Fruit fly (Drosophila melanogaster) whole organism, embryonic: ENCODE results near the gene VhaM9.7-d.

Source experiments
- Aef1 ChIP-seq: fragments of 200-800 bp; sonication (Bioruptor generic); IDR thresholded peaks from 3 replicates; pipeline ENCODE4 v1.3.6; 2022; ENCODE audit warnings: missing biosample characterization, missing genetic modification characterization
- CG10979 ChIP-seq: fragments of 200-800 bp; sonication (Bioruptor generic); optimal IDR thresholded peaks from 2 replicates; lab custom pipeline; 2018; ENCODE audit warnings: missing biosample characterization, mild to moderate bottlenecking, missing genetic modification characterization, moderate library complexity
- CG11504 ChIP-seq: fragments of 200-800 bp; sonication (Bioruptor generic); optimal IDR thresholded peaks from 3 replicates; lab custom pipeline; 2019; ENCODE audit warnings: missing biosample characterization, mild to moderate bottlenecking, missing genetic modification characterization, moderate library complexity
- CG11723 ChIP-seq: fragments of 200-800 bp; sonication (Bioruptor generic); optimal IDR thresholded peaks from 2 replicates; lab custom pipeline; 2017; ENCODE audit warnings: missing biosample characterization, mild to moderate bottlenecking, missing genetic modification characterization
- CG13624 ChIP-seq: fragments of 200-800 bp; sonication (Bioruptor generic); optimal IDR thresholded peaks from 2 replicates; lab custom pipeline; 2016; ENCODE audit warnings: missing biosample characterization, missing genetic modification characterization
- CG13775 ChIP-seq: fragments of 200-800 bp; sonication (Bioruptor generic); optimal IDR thresholded peaks from 3 replicates; lab custom pipeline; 2017; ENCODE audit warnings: missing biosample characterization, mild to moderate bottlenecking, missing genetic modification characterization
- CG15696 ChIP-seq: fragments of 200-800 bp; sonication (Bioruptor generic); optimal IDR thresholded peaks from 2 replicates; lab custom pipeline; 2019; ENCODE audit warnings: missing biosample characterization, mild to moderate bottlenecking, missing genetic modification characterization, moderate library complexity
- CG16779 ChIP-seq: fragments of 200-800 bp; sonication (Bioruptor generic); IDR thresholded peaks from 2 replicates; pipeline ENCODE4 v1.3.6; 2022; ENCODE audit warnings: missing biosample characterization, missing genetic modification characterization
- CG16813 ChIP-seq: fragments of 200-800 bp; sonication (Bioruptor generic); IDR thresholded peaks from 3 replicates; pipeline ENCODE4 v1.3.6; 2022; ENCODE audit warnings: missing biosample characterization, missing genetic modification characterization; ENCODE audit not compliant: partially characterized antibody
- CG16863 ChIP-seq: fragments of 200-800 bp; sonication (Bioruptor generic); optimal IDR thresholded peaks from 3 replicates; lab custom pipeline; 2016; ENCODE audit warnings: missing biosample characterization, missing genetic modification characterization
- CG18011 ChIP-seq: fragments of 200-800 bp; sonication (Bioruptor generic); optimal IDR thresholded peaks from 2 replicates; lab custom pipeline; 2017; ENCODE audit warnings: missing biosample characterization, missing genetic modification characterization, mild to moderate bottlenecking, moderate library complexity, missing genotype
- CG18476 ChIP-seq: fragments of 200-800 bp; sonication (Bioruptor generic); optimal IDR thresholded peaks from 2 replicates; lab custom pipeline; 2016; ENCODE audit warnings: missing biosample characterization, mild to moderate bottlenecking, missing genetic modification characterization
- CG2202 ChIP-seq: fragments of 200-800 bp; sonication (Bioruptor generic); optimal IDR thresholded peaks from 2 replicates; lab custom pipeline; 2018; ENCODE audit warnings: missing biosample characterization, mild to moderate bottlenecking, missing genetic modification characterization
- CG31388 ChIP-seq: fragments of 200-800 bp; sonication (Bioruptor generic); optimal IDR thresholded peaks from 2 replicates; lab custom pipeline; 2016; ENCODE audit warnings: missing biosample characterization, missing genetic modification characterization
- CG3995 ChIP-seq: fragments of 200-800 bp; sonication (Bioruptor generic); optimal IDR thresholded peaks from 3 replicates; lab custom pipeline; 2016; ENCODE audit warnings: missing biosample characterization, missing genetic modification characterization
- CG6813 ChIP-seq: fragments of 200-800 bp; sonication (Bioruptor generic); optimal IDR thresholded peaks from 2 replicates; lab custom pipeline; 2017; ENCODE audit warnings: missing biosample characterization, missing genetic modification characterization, mild to moderate bottlenecking, moderate library complexity, missing genetic modification reagents
- CG7556 ChIP-seq: fragments of 200-800 bp; sonication (Bioruptor generic); optimal IDR thresholded peaks from 2 replicates; lab custom pipeline; 2017; ENCODE audit warnings: missing biosample characterization, mild to moderate bottlenecking, missing genetic modification characterization
- CG7745 ChIP-seq: fragments of 200-800 bp; sonication (Bioruptor generic); optimal IDR thresholded peaks from 2 replicates; lab custom pipeline; 2018; ENCODE audit warnings: missing biosample characterization, mild to moderate bottlenecking, missing genetic modification characterization, moderate library complexity
- CG8089 ChIP-seq: fragments of 200-800 bp; sonication (Bioruptor generic); optimal IDR thresholded peaks from 3 replicates; lab custom pipeline; 2016; ENCODE audit warnings: missing biosample characterization, missing genetic modification characterization
- CG9727 ChIP-seq: fragments of 200-800 bp; sonication (Bioruptor generic); optimal IDR thresholded peaks from 3 replicates; lab custom pipeline; 2017; ENCODE audit warnings: missing biosample characterization, mild to moderate bottlenecking, missing genetic modification characterization
- CHES-1-like ChIP-seq: fragments of 200-800 bp; sonication (Bioruptor generic); optimal IDR thresholded peaks from 2 replicates; lab custom pipeline; 2016; ENCODE audit warnings: missing biosample characterization, missing genetic modification characterization
- D19A ChIP-seq: fragments of 200-800 bp; optimal IDR thresholded peaks from 3 replicates; lab custom pipeline; 2019; ENCODE audit warnings: missing biosample characterization, mild to moderate bottlenecking, missing genetic modification characterization, moderate library complexity
- Drgx ChIP-seq: fragments of 200-800 bp; sonication (Bioruptor generic); IDR thresholded peaks from 2 replicates; pipeline ENCODE4 v1.3.6; 2022; ENCODE audit warnings: missing biosample characterization, missing genetic modification characterization
- Gug ChIP-seq: fragments of 200-800 bp; sonication (Bioruptor generic); IDR thresholded peaks from 4 replicates; pipeline ENCODE4 v1.3.6; 2022; ENCODE audit warnings: missing biosample characterization, missing genetic modification characterization
- H2.0 ChIP-seq: fragments of 200-800 bp; sonication (Bioruptor generic); IDR thresholded peaks from 2 replicates; pipeline ENCODE4 v1.3.6; 2022; ENCODE audit warnings: missing biosample characterization, missing genetic modification characterization
- Hmx ChIP-seq: fragments of 200-800 bp; sonication (Bioruptor generic); optimal IDR thresholded peaks from 2 replicates; lab custom pipeline; 2016; ENCODE audit warnings: missing biosample characterization, missing genetic modification characterization
- Jarid2 ChIP-seq: fragments of 200-800 bp; sonication (Bioruptor generic); optimal IDR thresholded peaks from 3 replicates; lab custom pipeline; 2017; ENCODE audit warnings: mild to moderate bottlenecking, missing biosample characterization, missing genetic modification reagents, missing genetic modification characterization
- PHDP ChIP-seq: fragments of 200-800 bp; sonication (Bioruptor generic); optimal IDR thresholded peaks from 3 replicates; lab custom pipeline; 2018; ENCODE audit warnings: missing biosample characterization, mild to moderate bottlenecking, missing genetic modification characterization, moderate library complexity
- Ptx1 ChIP-seq: fragments of 200-800 bp; sonication (Bioruptor generic); IDR thresholded peaks from 2 replicates; pipeline ENCODE4 v1.3.6; 2022; ENCODE audit warnings: missing biosample characterization, missing genetic modification characterization
- Six4 ChIP-seq: fragments of 200-800 bp; sonication (Bioruptor generic); optimal IDR thresholded peaks from 2 replicates; lab custom pipeline; 2016; ENCODE audit warnings: missing biosample characterization, missing genetic modification characterization
- Taf1 ChIP-seq: fragments of 200-800 bp; sonication (Bioruptor generic); IDR thresholded peaks from 2 replicates; pipeline ENCODE4 v1.3.6; 2022; ENCODE audit warnings: missing biosample characterization, missing genetic modification characterization
- Trl ChIP-seq, 3 experiments: fragments of >200 bp in 2 of 3; fragments of 200-800 bp in 1 of 3; sonication (Bioruptor generic) in 1 of 3; optimal IDR thresholded peaks; 2 replicates in 1 of 3; 3 replicates in 2 of 3; lab custom pipeline; 2016 to 2017; ENCODE audit warnings: missing biosample characterization in 1 of 3, missing genetic modification characterization in 1 of 3
- amos ChIP-seq: fragments of 200-800 bp; sonication (Bioruptor generic); IDR thresholded peaks from 2 replicates; pipeline ENCODE4 v1.3.6; 2022; ENCODE audit warnings: missing biosample characterization, missing genetic modification characterization; ENCODE audit not compliant: partially characterized antibody
- bigmax ChIP-seq: fragments of 200-800 bp; sonication (Bioruptor generic); optimal IDR thresholded peaks from 2 replicates; lab custom pipeline; 2018; ENCODE audit warnings: missing biosample characterization, mild to moderate bottlenecking, missing genetic modification characterization
- cas ChIP-seq: fragments of 200-800 bp; sonication (Bioruptor generic); IDR thresholded peaks from 2 replicates; pipeline ENCODE4 v1.3.6; 2022; ENCODE audit warnings: missing biosample characterization, missing genetic modification characterization
- cwo ChIP-seq: fragments of 200-800 bp; sonication (Bioruptor generic); optimal IDR thresholded peaks from 3 replicates; lab custom pipeline; 2017; ENCODE audit warnings: missing biosample characterization, missing genetic modification characterization, mild to moderate bottlenecking, moderate library complexity, missing genetic modification reagents
- da ChIP-seq: fragments of 200-800 bp; sonication (Bioruptor generic); optimal IDR thresholded peaks from 2 replicates; lab custom pipeline; 2016; ENCODE audit warnings: missing biosample characterization, missing genetic modification characterization
- emc ChIP-seq: fragments of 200-800 bp; sonication (Bioruptor generic); optimal IDR thresholded peaks from 2 replicates; lab custom pipeline; 2016; ENCODE audit warnings: missing biosample characterization, missing genetic modification characterization
- ems ChIP-seq: fragments of 200-800 bp; sonication (Bioruptor generic); optimal IDR thresholded peaks from 3 replicates; lab custom pipeline; 2016; ENCODE audit warnings: missing biosample characterization, missing genetic modification characterization
- grn ChIP-seq: fragments of 200-800 bp; sonication (Bioruptor generic); optimal IDR thresholded peaks from 3 replicates; lab custom pipeline; 2017; ENCODE audit warnings: missing biosample characterization, missing genetic modification characterization
- ken ChIP-seq: fragments of 200-800 bp; sonication (Bioruptor generic); IDR thresholded peaks from 3 replicates; pipeline ENCODE4 v1.3.6; 2022; ENCODE audit warnings: missing biosample characterization, missing genetic modification characterization
- nau ChIP-seq: fragments of 200-800 bp; sonication (Bioruptor generic); optimal IDR thresholded peaks from 3 replicates; lab custom pipeline; 2017; ENCODE audit warnings: missing biosample characterization, mild to moderate bottlenecking, missing genetic modification characterization, missing genetic modification reagents
- pita ChIP-seq: fragments of 200-800 bp; sonication (Bioruptor generic); optimal IDR thresholded peaks from 2 replicates; lab custom pipeline; 2017; ENCODE audit warnings: missing biosample characterization, mild to moderate bottlenecking, missing genetic modification characterization
- sna ChIP-seq: fragments of 200-800 bp; sonication (Bioruptor generic); IDR thresholded peaks from 2 replicates; pipeline ENCODE4 v1.3.6; 2022; ENCODE audit warnings: missing biosample characterization, missing genetic modification characterization; ENCODE audit not compliant: partially characterized antibody
- tna ChIP-seq: fragments of 200-800 bp; sonication (Bioruptor generic); IDR thresholded peaks from 2 replicates; pipeline ENCODE4 v1.3.6; 2022; ENCODE audit warnings: missing biosample characterization, missing genetic modification characterization; ENCODE audit not compliant: partially characterized antibody
- unc-4 ChIP-seq: fragments of 200-800 bp; sonication (Bioruptor generic); IDR thresholded peaks from 2 replicates; pipeline ENCODE4 v1.3.6; 2022; ENCODE audit warnings: missing biosample characterization, missing genetic modification characterization; ENCODE audit not compliant: partially characterized antibody
- zen ChIP-seq: fragments of 200-800 bp; sonication (Bioruptor generic); optimal IDR thresholded peaks from 3 replicates; lab custom pipeline; 2018; ENCODE audit warnings: missing biosample characterization, mild to moderate bottlenecking, missing genetic modification characterization, moderate library complexity

Gene VhaM9.7-d

DNA sequence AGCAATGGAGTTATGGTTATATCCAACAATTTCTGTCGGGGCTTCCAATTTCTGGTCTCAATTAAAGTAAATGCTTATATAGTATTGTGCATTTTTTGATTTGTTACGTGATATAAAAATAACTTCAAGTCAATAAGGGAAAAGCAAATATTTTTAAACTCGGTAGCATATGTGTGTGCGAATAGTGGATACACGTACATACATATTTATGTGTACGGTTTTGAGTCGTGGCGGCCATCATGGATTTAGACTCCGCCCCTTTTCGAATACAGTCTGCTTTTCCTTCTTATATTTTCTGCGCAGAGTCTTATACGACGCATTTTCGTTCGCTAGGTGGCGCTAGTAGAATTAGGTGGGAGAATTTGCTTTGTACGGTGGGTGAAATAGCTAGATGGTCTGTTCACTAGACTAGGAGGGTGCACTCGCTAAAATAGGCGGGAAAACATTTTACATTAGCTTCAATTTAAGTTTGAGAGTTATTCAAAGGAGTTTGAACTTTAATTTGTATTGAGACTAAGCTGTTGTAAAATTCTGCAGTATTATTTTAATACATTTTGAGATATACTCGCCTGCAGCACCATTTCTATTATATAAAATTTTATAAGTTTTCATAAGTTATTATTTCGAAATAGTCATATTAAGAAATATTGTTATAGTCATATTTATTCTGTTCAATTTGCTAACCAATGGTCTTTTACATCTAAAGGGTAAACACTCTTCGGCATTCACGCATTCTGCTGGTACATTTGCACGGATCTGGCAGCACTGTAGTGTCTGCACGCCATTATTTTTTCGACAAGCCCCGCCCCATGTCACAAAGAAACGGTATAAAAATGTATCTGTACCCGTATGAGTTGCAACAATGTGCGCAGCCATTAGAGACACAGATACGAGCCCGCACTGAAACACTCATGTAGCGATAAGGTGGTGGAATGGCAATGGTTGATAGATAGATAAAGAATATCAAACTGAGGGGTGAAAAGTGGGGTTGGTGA is 5.3 kb upstream of the VhaM9.7-d start (continued):
- no peak for TF ChIP-seq cas
- peak; percentile 83 for TF ChIP-seq CG11504 (tag; lab: Kevin White, UChicago)
- TF ChIP-seq grn (GFP tag; lab: Kevin White, UChicago) = peak; percentile 67
- peak; percentile 31 for TF ChIP-seq CG2202 (tag; lab: Kevin White, UChicago)
- TF ChIP-seq Hmx (GFP tag; lab: Kevin White, UChicago) = no peak
- no peak for TF ChIP-seq CG16779 (GFP tag; lab: Robert Waterston, UW)
- no peak for TF ChIP-seq CG3995 (GFP tag; lab: Kevin White, UChicago)
- peak; percentile 32; the same call in 1 of the 3 replicates for TF ChIP-seq Aef1 (GFP tag; lab: Robert Waterston, UW)
- peak; percentile 50 for TF ChIP-seq CG13775
- no peak for TF ChIP-seq CG7556 (GFP tag; lab: Kevin White, UChicago)
- no peak for TF ChIP-seq nau (GFP tag; lab: Kevin White, UChicago)
- TF ChIP-seq CG18011 (GFP tag; lab: Kevin White, UChicago) = no peak
- no peak; the same call in 1 of the 2 replicates for TF ChIP-seq Drgx (GFP tag; lab: Robert Waterston, UW)
- 0 out of 2 replicates have a peak, but pooled peaks have one; percentile 13 for TF ChIP-seq Taf1
- TF ChIP-seq CG16863 = peak; percentile 23
- peak; percentile 42 for TF ChIP-seq zen
- TF ChIP-seq emc (GFP tag; lab: Kevin White, UChicago) = no peak
- TF ChIP-seq Ptx1 (GFP tag; lab: Robert Waterston, UW) = peak; percentile 45
- peak; percentile 42 for TF ChIP-seq H2.0 (GFP tag; lab: Robert Waterston, UW)
- 0 out of 3 replicates have a peak, but pooled peaks have one; percentile 22 for TF ChIP-seq CG16813 (GFP tag; lab: Robert Waterston, UW)
- TF ChIP-seq CHES-1-like (GFP tag; lab: Kevin White, UChicago) = no peak
- no peak for TF ChIP-seq da
- peak; percentile 64; the same call in 1 of the 3 replicates for TF ChIP-seq ken (GFP tag; lab: Robert Waterston, UW)
- no peak for TF ChIP-seq CG8089
- TF ChIP-seq Gug (GFP tag; lab: Robert Waterston, UW) = peak; percentile 62; the same call in 3 of the 4 replicates
- no peak for TF ChIP-seq PHDP (tag; lab: Kevin White, UChicago)
- TF ChIP-seq D19A = peak; percentile 100
- TF ChIP-seq Six4 (GFP tag; lab: Kevin White, UChicago) = peak; percentile 56
- peak; percentile 17 for TF ChIP-seq ems (GFP tag; lab: Kevin White, UChicago)
- no peak for TF ChIP-seq CG9727
- TF ChIP-seq cwo = no peak
- peak; percentile 26 for TF ChIP-seq CG13624 (GFP tag; lab: Kevin White, UChicago)
- TF ChIP-seq CG7745 (tag; lab: Kevin White, UChicago) = no peak
- TF ChIP-seq bigmax (GFP tag; lab: Kevin White, UChicago) = no peak
- peak; percentile 31; the same call in 1 of the 2 replicates for TF ChIP-seq amos
- TF ChIP-seq sna (GFP tag; lab: Robert Waterston, UW) = no peak
- no peak for TF ChIP-seq CG11723 (GFP tag; lab: Kevin White, UChicago)
- TF ChIP-seq CG18476 (GFP tag; lab: Kevin White, UChicago) = peak; percentile 41
- no peak; the same call in 1 of the 2 replicates for TF ChIP-seq tna (GFP tag; lab: Robert Waterston, UW)
- TF ChIP-seq pita = peak; percentile 99
- TF ChIP-seq Jarid2 = peak; percentile 23
- no peak for TF ChIP-seq unc-4 (GFP tag; lab: Robert Waterston, UW)
- peak; percentile 74 for TF ChIP-seq CG10979
- no peak for TF ChIP-seq CG6813 (GFP tag; lab: Kevin White, UChicago)
- peak; percentile 67 for TF ChIP-seq CG15696
- TF ChIP-seq CG31388 = no peak
- no peak for TF ChIP-seq Trl (optimal IDR thresholded peaks at IDR 0.05; lab: Kevin White, UChicago)
- TF ChIP-seq Trl (GFP tag; optimal IDR thresholded peaks at IDR 0.05; lab: Kevin White, UChicago) = peak; percentile 34
